Worm (Caenorhabditis elegans): ENCODE results near the gene clp-6.
A peak's percentile ranks its signal among the peaks of the same experiment; 100 is the strongest.

Gene clp-6

DNA sequence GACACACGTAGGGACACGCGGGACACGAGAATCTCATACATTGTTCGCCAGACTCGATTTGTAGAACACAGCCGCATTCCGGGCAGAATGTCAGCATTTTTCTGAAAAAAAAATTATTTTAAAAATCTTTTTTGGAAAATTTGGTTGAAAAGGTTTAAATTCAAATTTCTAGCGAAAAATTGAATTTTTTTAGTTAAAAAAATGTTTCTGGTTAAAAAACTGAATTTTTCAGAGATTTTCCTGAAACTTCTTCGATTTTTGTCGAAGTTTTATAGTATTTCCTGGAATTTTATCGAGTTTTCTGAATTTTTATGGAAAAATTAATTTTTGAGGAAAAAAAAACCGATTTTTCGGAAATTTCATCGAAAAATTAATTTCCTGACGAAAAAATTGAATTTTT lies 24.9 kb downstream of the clp-6 start, which contains the start of gene rpc-11:
Gene rpc-11 (minus strand): TSS at position 101 of the 400 bp plus-strand sequence.
- TF ChIP-seq M03D4.4 (tag; optimal IDR thresholded peaks at IDR 0.05), result no peak
- TF ChIP-seq unc-120 (tag; optimal IDR thresholded peaks at IDR 0.05; ENCODE audit: poor library complexity, severe bottlenecking), result no peak
- TF ChIP-seq bed-3 (GFP tag; optimal IDR thresholded peaks at IDR 0.05), result no peak
- TF ChIP-seq drap-1 (GFP tag; optimal IDR thresholded peaks at IDR 0.05), result no peak
- TF ChIP-seq hlh-1 (tag; optimal IDR thresholded peaks at IDR 0.05), result no peak
- no peak for TF ChIP-seq pha-4 (tag; optimal IDR thresholded peaks at IDR 0.05)
- no peak for TF ChIP-seq nhr-237 (tag; optimal IDR thresholded peaks at IDR 0.05)
- TF ChIP-seq lsy-2 (tag; optimal IDR thresholded peaks at IDR 0.05), result no peak
- no peak for TF ChIP-seq lin-13 (tag; optimal IDR thresholded peaks at IDR 0.05)
- TF ChIP-seq unc-62 (GFP tag; optimal IDR thresholded peaks at IDR 0.05), result no peak
- TF ChIP-seq ham-2 (GFP tag; optimal IDR thresholded peaks at IDR 0.05), result no peak
- TF ChIP-seq nhr-28 (tag; optimal IDR thresholded peaks at IDR 0.05), result no peak
- TF ChIP-seq ztf-11 (tag; optimal IDR thresholded peaks at IDR 0.05), result no peak
- TF ChIP-seq zip-8 (tag; optimal IDR thresholded peaks at IDR 0.05), result no peak
- no peak for TF ChIP-seq elt-3 (tag; optimal IDR thresholded peaks at IDR 0.05)
- no peak for TF ChIP-seq mls-2 (tag; optimal IDR thresholded peaks at IDR 0.05)
- no peak for TF ChIP-seq lin-32 (GFP tag; optimal IDR thresholded peaks at IDR 0.05)
- TF ChIP-seq ceh-43 (GFP tag; optimal IDR thresholded peaks at IDR 0.05), result no peak
- TF ChIP-seq nhr-2 (tag; optimal IDR thresholded peaks at IDR 0.05), result no peak
- TF ChIP-seq sptf-1 (tag; optimal IDR thresholded peaks at IDR 0.05), result no peak

DNA sequence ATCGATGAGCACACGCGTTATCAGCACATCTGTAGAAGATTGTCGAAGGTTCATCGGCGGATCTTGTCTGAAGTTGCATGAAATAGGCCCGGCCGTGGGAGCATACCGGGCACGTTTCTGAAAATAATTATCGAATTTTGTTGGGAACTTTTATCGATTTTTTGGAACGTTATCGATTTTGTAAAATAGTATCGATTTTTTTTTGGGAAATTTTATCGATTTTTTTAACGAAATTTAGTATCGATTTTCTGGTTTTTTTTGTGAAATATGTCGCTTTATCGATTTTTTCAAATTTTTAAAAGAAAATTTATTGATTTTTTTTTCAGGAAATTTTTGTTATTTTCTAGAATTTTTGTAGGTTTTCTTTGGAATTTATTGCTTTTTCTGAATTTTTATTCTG lies 26.1 kb downstream of the clp-6 start:
- TF ChIP-seq ces-1 (GFP tag; optimal IDR thresholded peaks at IDR 0.05) (peak; percentile 0), flh-1 (GFP tag; optimal IDR thresholded peaks at IDR 0.05) (no peak), drap-1 (GFP tag; optimal IDR thresholded peaks at IDR 0.05) (no peak), unc-62 (GFP tag; optimal IDR thresholded peaks at IDR 0.05) (no peak), lsy-2 (tag; optimal IDR thresholded peaks at IDR 0.05) (no peak), ceh-83 (GFP tag; optimal IDR thresholded peaks at IDR 0.05) (no peak), bed-3 (GFP tag; optimal IDR thresholded peaks at IDR 0.05) (no peak), blmp-1 (tag; optimal IDR thresholded peaks at IDR 0.05) (no peak)

DNA sequence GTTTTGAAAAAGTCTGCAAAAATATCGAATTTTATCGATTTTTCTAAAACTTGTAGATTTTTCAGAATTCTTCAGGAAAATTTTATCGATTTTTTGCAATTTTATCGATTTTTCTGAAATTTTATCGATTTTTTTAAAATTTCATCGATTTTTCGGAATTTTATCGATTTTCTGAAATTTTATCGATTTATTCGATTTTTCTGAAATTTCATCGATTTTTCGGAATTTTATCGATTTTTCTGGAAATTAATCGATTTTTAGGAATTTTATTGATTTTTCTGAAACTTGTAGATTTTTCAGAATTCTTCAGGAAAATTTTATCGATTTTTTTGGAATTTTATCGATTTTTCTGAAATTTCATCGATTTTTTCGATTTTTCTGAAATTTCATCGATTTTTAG lies 26.7 kb downstream of the clp-6 start:
- TF ChIP-seq ceh-39 (tag; optimal IDR thresholded peaks at IDR 0.05) (peak; percentile 6), ham-2 (GFP tag; optimal IDR thresholded peaks at IDR 0.05) (no peak), ces-1 (GFP tag; optimal IDR thresholded peaks at IDR 0.05) (peak; percentile 9)

DNA sequence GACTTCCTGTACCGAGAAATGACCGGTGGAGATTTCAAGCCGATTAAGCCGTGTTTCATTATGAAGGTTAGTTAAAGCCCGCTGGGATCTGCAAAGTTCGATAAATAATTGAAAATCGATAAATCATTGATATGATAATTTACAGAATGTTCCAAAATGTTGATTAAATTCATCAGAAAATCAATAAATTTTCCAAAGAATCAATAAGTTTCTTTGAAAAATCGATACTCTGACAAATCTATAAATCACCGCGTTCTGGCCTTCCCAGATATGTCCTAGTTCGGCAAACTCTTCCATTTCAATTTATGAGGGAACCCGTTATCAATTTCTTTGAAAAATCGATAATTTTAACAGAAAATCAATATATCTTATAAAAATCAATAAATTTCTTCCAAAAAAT lies 27.3 kb downstream of the clp-6 start:
- no peak for TF ChIP-seq unc-120 (tag; optimal IDR thresholded peaks at IDR 0.05; ENCODE audit: poor library complexity, severe bottlenecking)
- no peak for TF ChIP-seq lin-13 (tag; optimal IDR thresholded peaks at IDR 0.05)
- TF ChIP-seq nhr-237 (tag; optimal IDR thresholded peaks at IDR 0.05), result no peak
- no peak for TF ChIP-seq ham-2 (GFP tag; optimal IDR thresholded peaks at IDR 0.05)
- TF ChIP-seq nhr-12 (tag; optimal IDR thresholded peaks at IDR 0.05), result no peak
- no peak for TF ChIP-seq ceh-43 (GFP tag; optimal IDR thresholded peaks at IDR 0.05)
- TF ChIP-seq mls-2 (tag; optimal IDR thresholded peaks at IDR 0.05), result no peak
- TF ChIP-seq ceh-39 (tag; optimal IDR thresholded peaks at IDR 0.05), result no peak
- no peak for TF ChIP-seq sem-2 (GFP tag; optimal IDR thresholded peaks at IDR 0.05)

DNA sequence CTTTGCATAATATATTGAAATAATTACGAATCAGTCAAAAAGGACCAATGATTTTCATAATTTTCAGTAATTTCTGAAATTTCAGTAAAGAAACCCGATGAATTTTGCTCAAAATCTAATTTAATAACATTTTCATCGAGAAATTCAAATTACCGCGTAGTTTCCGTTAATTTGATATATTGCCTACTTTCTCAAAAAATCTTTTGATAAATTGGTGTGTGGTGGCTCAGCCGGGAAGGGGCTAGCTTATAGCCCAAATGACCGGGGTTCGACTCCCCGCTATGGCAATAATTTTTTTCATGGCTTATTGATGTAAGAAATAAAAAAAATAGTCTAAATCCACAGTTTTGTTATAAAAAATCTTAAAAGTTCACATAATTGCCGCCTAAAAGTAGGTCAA lies 27.8 kb downstream of the clp-6 start:
- TF ChIP-seq nhr-237 (tag; optimal IDR thresholded peaks at IDR 0.05) (no peak), tbx-8 (GFP tag; optimal IDR thresholded peaks at IDR 0.05) (no peak), lsy-2 (tag; optimal IDR thresholded peaks at IDR 0.05) (no peak)

DNA sequence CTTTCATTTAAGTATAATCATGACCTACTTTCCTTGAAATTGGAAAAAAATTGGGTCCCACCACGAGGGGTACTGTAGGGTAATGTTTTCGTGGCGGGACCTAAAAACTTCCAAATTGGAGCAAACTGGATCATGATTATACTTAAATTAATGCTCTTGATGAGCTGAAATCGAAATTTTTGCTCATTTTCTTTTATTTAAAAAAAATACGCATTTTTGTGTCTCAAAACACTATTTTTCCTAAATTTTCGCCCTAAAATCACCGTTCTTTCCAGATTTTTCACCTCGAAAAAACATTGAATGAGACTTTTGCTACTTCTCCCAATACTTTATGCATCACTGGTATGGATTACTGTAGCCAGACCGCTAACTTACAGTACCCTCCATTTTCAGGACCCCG lies 28.6 kb downstream of the clp-6 start, which contains the start of gene spp-31:
Gene spp-31 (plus strand): TSS at position 301 of the 400 bp plus-strand sequence.
- TF ChIP-seq nhr-2 (tag; optimal IDR thresholded peaks at IDR 0.05) (no peak), elt-3 (tag; optimal IDR thresholded peaks at IDR 0.05) (no peak), mab-5 (tag; optimal IDR thresholded peaks at IDR 0.05) (no peak), tbx-8 (GFP tag; optimal IDR thresholded peaks at IDR 0.05) (no peak), drap-1 (GFP tag; optimal IDR thresholded peaks at IDR 0.05) (no peak), hlh-1 (tag; optimal IDR thresholded peaks at IDR 0.05) (no peak), sptf-1 (tag; optimal IDR thresholded peaks at IDR 0.05) (no peak), ceh-83 (GFP tag; optimal IDR thresholded peaks at IDR 0.05) (no peak), snpc-4 (tag; optimal IDR thresholded peaks at IDR 0.05) (no peak), lsy-2 (tag; optimal IDR thresholded peaks at IDR 0.05) (no peak), pha-4 (tag; optimal IDR thresholded peaks at IDR 0.05) (no peak), unc-62 (GFP tag; optimal IDR thresholded peaks at IDR 0.05) (no peak)

Measured in whole organism, mixed stage, embryonic.